Worm (Caenorhabditis elegans) whole organism, L1 larva: ENCODE data around the gene str-60.

Experiments used
- F16B12.6 ChIP-seq: fragments of 150-350 bp; optimal IDR thresholded peaks from 2 replicates; lab custom pipeline; 2014; ENCODE audit warnings: missing biosample characterization, missing genetic modification characterization
- ceh-82 ChIP-seq, 3 experiments: fragments of 150-350 bp in 1 of 3; sonication (generic microtip) in 2 of 3; optimal IDR thresholded peaks; 2 replicates each; lab custom pipeline; 2014 to 2017; ENCODE audit warnings: missing biosample characterization in 3 of 3, missing genetic modification characterization in 3 of 3
- egl-27 ChIP-seq, 2 experiments: fragments of 150-350 bp in 1 of 2; sonication (generic microtip); optimal IDR thresholded peaks; 3 replicates each; lab custom pipeline; 2017 to 2018; ENCODE audit warnings: missing biosample characterization in 2 of 2, missing genetic modification characterization in 2 of 2, missing genetic modification reagents in 2 of 2
- snpc-4 ChIP-seq: fragments of 150-350 bp; optimal IDR thresholded peaks from 2 replicates; lab custom pipeline; 2014; ENCODE audit warnings: missing biosample characterization, missing genetic modification characterization

- TF ChIP-seq snpc-4 = no peak
- TF ChIP-seq F16B12.6 (tag; lab: Kevin White, UChicago) = no peak
- no peak for TF ChIP-seq ceh-82 (tag; optimal IDR thresholded peaks at IDR 0.05; lab: Kevin White, UChicago)
- no peak for TF ChIP-seq egl-27 (tag; optimal IDR thresholded peaks at IDR 0.05; lab: Kevin White, UChicago)
These were observed 23.3 kb downstream of the str-60 start, which contains the start of gene cdr-1 for ce11 chrV:15921102-15921501.
